Worm (Caenorhabditis elegans) whole organism, midembryonic: Measurements from ENCODE around the gene C05C9.3.

Experiments used
- T22C8.4 ChIP-seq: fragments of 200-800 bp; sonication (Bioruptor generic); IDR thresholded peaks from 2 replicates; pipeline ENCODE4 v1.3.6; 2022; ENCODE audit warnings: missing genetic modification characterization, missing compliant biosample characterization
- ztf-29 ChIP-seq: fragments of 200-800 bp; sonication (Bioruptor generic); IDR thresholded peaks from 2 replicates; pipeline ENCODE4 v1.3.6; 2022; ENCODE audit warnings: missing genetic modification reagents, missing genetic modification characterization, missing compliant biosample characterization

- TF ChIP-seq ztf-29 (GFP tag; lab: Robert Waterston, UW) (no peak), T22C8.4 (GFP tag; lab: Robert Waterston, UW) (no peak)
Observed at ce11 chrX:11132260-11132659, 20.4 kb downstream of the C05C9.3 start.
